Fruit fly (Drosophila melanogaster) whole organism, prepupa: Measurements from ENCODE around the gene wfs1.

Experiments used
- Blimp-1 ChIP-seq: fragments of 200-800 bp; sonication (Bioruptor generic); optimal IDR thresholded peaks from 3 replicates; lab custom pipeline; 2017; ENCODE audit warnings: missing biosample characterization, missing genetic modification characterization, mild to moderate bottlenecking, moderate library complexity, missing genetic modification reagents
- CG10631 ChIP-seq: fragments of 200-800 bp; sonication (Bioruptor generic); optimal IDR thresholded peaks from 2 replicates; lab custom pipeline; 2016; ENCODE audit warnings: missing biosample characterization, missing genetic modification characterization
- CG10669 ChIP-seq: fragments of 200-800 bp; sonication (Bioruptor generic); optimal IDR thresholded peaks from 3 replicates; lab custom pipeline; 2018; ENCODE audit warnings: missing biosample characterization, mild to moderate bottlenecking, missing genetic modification characterization, moderate library complexity
- CG11294 ChIP-seq: fragments of 200-800 bp; sonication (Bioruptor generic); IDR thresholded peaks from 2 replicates; pipeline ENCODE4 v1.3.6; 2022; ENCODE audit warnings: missing biosample characterization, missing genetic modification characterization
- CG11762 ChIP-seq: fragments of 200-800 bp; sonication (Bioruptor generic); optimal IDR thresholded peaks from 3 replicates; lab custom pipeline; 2016; ENCODE audit warnings: missing biosample characterization, missing genetic modification characterization; ENCODE audit not compliant: insufficient read depth
- CG11902 ChIP-seq: fragments of 200-800 bp; sonication (Bioruptor generic); optimal IDR thresholded peaks from 3 replicates; lab custom pipeline; 2016; ENCODE audit warnings: missing biosample characterization, missing genetic modification characterization
- CG1621 ChIP-seq: fragments of 200-800 bp; sonication (Bioruptor generic); optimal IDR thresholded peaks from 3 replicates; lab custom pipeline; 2018; ENCODE audit warnings: missing biosample characterization, mild to moderate bottlenecking, missing genetic modification characterization
- CG16779 ChIP-seq: fragments of 200-800 bp; sonication (Bioruptor generic); optimal IDR thresholded peaks from 3 replicates; lab custom pipeline; 2017; ENCODE audit warnings: missing biosample characterization, mild to moderate bottlenecking, missing genetic modification characterization
- CG3032 ChIP-seq: fragments of 200-800 bp; optimal IDR thresholded peaks from 2 replicates; lab custom pipeline; 2019; ENCODE audit warnings: missing biosample characterization, mild to moderate bottlenecking, missing genetic modification characterization, moderate library complexity
- CG31627 ChIP-seq: fragments of 200-800 bp; sonication (Bioruptor generic); optimal IDR thresholded peaks from 3 replicates; lab custom pipeline; 2016; ENCODE audit warnings: missing biosample characterization, missing genetic modification characterization
- CG32006 ChIP-seq: fragments of 200-800 bp; sonication (Bioruptor generic); optimal IDR thresholded peaks from 3 replicates; lab custom pipeline; 2017; ENCODE audit warnings: missing biosample characterization, mild to moderate bottlenecking, missing genetic modification characterization
- CG3919 ChIP-seq: fragments of 200-800 bp; sonication (Bioruptor generic); optimal IDR thresholded peaks from 3 replicates; lab custom pipeline; 2016; ENCODE audit warnings: missing biosample characterization, missing genetic modification characterization
- CG4318 ChIP-seq: fragments of 200-800 bp; sonication (Bioruptor generic); optimal IDR thresholded peaks from 3 replicates; lab custom pipeline; 2017; ENCODE audit warnings: missing biosample characterization, mild to moderate bottlenecking, missing genetic modification characterization
- CG6163 ChIP-seq: fragments of 200-800 bp; sonication (Bioruptor generic); IDR thresholded peaks from 3 replicates; pipeline ENCODE4 v1.3.6; 2022; ENCODE audit warnings: missing biosample characterization, missing genetic modification characterization
- CG6276 ChIP-seq: fragments of 200-800 bp; sonication (Bioruptor generic); optimal IDR thresholded peaks from 2 replicates; lab custom pipeline; 2017; ENCODE audit warnings: missing biosample characterization, mild to moderate bottlenecking, missing genetic modification characterization
- CG6854 ChIP-seq: fragments of 200-800 bp; sonication (Bioruptor generic); optimal IDR thresholded peaks from 2 replicates; lab custom pipeline; 2017; ENCODE audit warnings: missing biosample characterization, mild to moderate bottlenecking, missing genetic modification characterization
- CG7368 ChIP-seq: fragments of 200-800 bp; sonication (Bioruptor generic); optimal IDR thresholded peaks from 3 replicates; lab custom pipeline; 2016; ENCODE audit warnings: missing biosample characterization, missing genetic modification characterization
- CG8119 ChIP-seq: fragments of 200-800 bp; sonication (Bioruptor generic); IDR thresholded peaks from 3 replicates; pipeline ENCODE4 v1.3.6; 2022; ENCODE audit warnings: missing biosample characterization, missing genetic modification characterization
- CG8319 ChIP-seq: fragments of 200-800 bp; sonication (Bioruptor generic); optimal IDR thresholded peaks from 3 replicates; lab custom pipeline; 2016; ENCODE audit warnings: missing biosample characterization, missing genetic modification characterization
- CG9139 ChIP-seq: fragments of 200-800 bp; sonication (Bioruptor generic); optimal IDR thresholded peaks from 3 replicates; lab custom pipeline; 2017; ENCODE audit warnings: missing biosample characterization, mild to moderate bottlenecking, missing genetic modification characterization
- Eip75B ChIP-seq: fragments of 200-800 bp; sonication (Bioruptor generic); optimal IDR thresholded peaks from 3 replicates; lab custom pipeline; 2016; ENCODE audit warnings: missing biosample characterization, missing genetic modification characterization
- Eip78C ChIP-seq: fragments of 200-800 bp; sonication (Bioruptor generic); peaks from one replicate; lab custom pipeline; 2016; ENCODE audit warnings: missing biosample characterization, missing genetic modification characterization
- Eip93F ChIP-seq: fragments of 200-800 bp; sonication (Bioruptor generic); optimal IDR thresholded peaks from 2 replicates; lab custom pipeline; 2016; ENCODE audit warnings: missing biosample characterization, mild to moderate bottlenecking, missing genetic modification characterization
- Ets21C ChIP-seq: fragments of 200-800 bp; sonication (Bioruptor generic); optimal IDR thresholded peaks from 3 replicates; lab custom pipeline; 2016; ENCODE audit warnings: missing biosample characterization, missing genetic modification characterization
- Gug ChIP-seq: fragments of 200-800 bp; sonication (Bioruptor generic); IDR thresholded peaks from 2 replicates; pipeline ENCODE4 v1.3.6; 2022; ENCODE audit warnings: missing biosample characterization, missing genetic modification characterization
- Hr4 ChIP-seq: fragments of 200-800 bp; sonication (Bioruptor generic); optimal IDR thresholded peaks from 3 replicates; lab custom pipeline; 2016; ENCODE audit warnings: missing biosample characterization, missing genetic modification characterization
- Lpt ChIP-seq: fragments of 200-800 bp; sonication (Bioruptor generic); optimal IDR thresholded peaks from 3 replicates; lab custom pipeline; 2016; ENCODE audit warnings: missing biosample characterization, missing genetic modification characterization
- OdsH ChIP-seq: fragments of 200-800 bp; sonication (Bioruptor generic); optimal IDR thresholded peaks from 3 replicates; lab custom pipeline; 2016; ENCODE audit warnings: missing biosample characterization, missing genetic modification characterization
- Smox ChIP-seq: fragments of 200-800 bp; sonication (Bioruptor generic); optimal IDR thresholded peaks from 3 replicates; lab custom pipeline; 2016; ENCODE audit warnings: missing biosample characterization, missing genetic modification characterization
- Sox102F ChIP-seq: fragments of 200-800 bp; sonication (Bioruptor generic); optimal IDR thresholded peaks from 2 replicates; lab custom pipeline; 2016; ENCODE audit warnings: missing biosample characterization, mild to moderate bottlenecking, missing genetic modification characterization
- Sox15 ChIP-seq: fragments of 200-800 bp; sonication (Bioruptor generic); optimal IDR thresholded peaks from 3 replicates; lab custom pipeline; 2016; ENCODE audit warnings: missing biosample characterization, missing genetic modification characterization
- achi ChIP-seq: fragments of 200-800 bp; sonication (Bioruptor generic); optimal IDR thresholded peaks from 3 replicates; lab custom pipeline; 2016; ENCODE audit warnings: missing biosample characterization, missing genetic modification characterization
- acj6 ChIP-seq: fragments of 200-800 bp; sonication (Bioruptor generic); optimal IDR thresholded peaks from 3 replicates; lab custom pipeline; 2016; ENCODE audit warnings: missing biosample characterization, missing genetic modification characterization
- cyc ChIP-seq: fragments of 200-800 bp; sonication (Bioruptor generic); optimal IDR thresholded peaks from 3 replicates; lab custom pipeline; 2016; ENCODE audit warnings: missing biosample characterization, missing genetic modification characterization
- dac ChIP-seq: fragments of 200-800 bp; sonication (Bioruptor generic); optimal IDR thresholded peaks from 2 replicates; lab custom pipeline; 2017; ENCODE audit warnings: missing biosample characterization, mild to moderate bottlenecking, missing genetic modification characterization
- dsx ChIP-seq: fragments of 200-800 bp; optimal IDR thresholded peaks from 3 replicates; lab custom pipeline; 2019; ENCODE audit warnings: missing biosample characterization, mild to moderate bottlenecking, missing genetic modification characterization, moderate library complexity; ENCODE audit not compliant: poor library complexity, severe bottlenecking
- eg ChIP-seq: fragments of 200-800 bp; sonication (Bioruptor generic); IDR thresholded peaks from 3 replicates; pipeline ENCODE4 v1.3.6; 2022; ENCODE audit warnings: missing biosample characterization, missing genetic modification characterization
- fd85E ChIP-seq: fragments of 200-800 bp; sonication (Bioruptor generic); optimal IDR thresholded peaks from 3 replicates; lab custom pipeline; 2016; ENCODE audit warnings: missing biosample characterization, missing genetic modification characterization
- fkh ChIP-seq: fragments of 200-800 bp; sonication (Bioruptor generic); optimal IDR thresholded peaks from 3 replicates; lab custom pipeline; 2017; ENCODE audit warnings: missing biosample characterization, mild to moderate bottlenecking, missing genetic modification characterization, moderate library complexity
- lz ChIP-seq: fragments of 200-800 bp; sonication (Bioruptor generic); optimal IDR thresholded peaks from 3 replicates; lab custom pipeline; 2016; ENCODE audit warnings: missing biosample characterization, missing genetic modification characterization
- net ChIP-seq: fragments of 200-800 bp; sonication (Bioruptor generic); optimal IDR thresholded peaks from 3 replicates; lab custom pipeline; 2016; ENCODE audit warnings: missing biosample characterization, missing genetic modification characterization
- pdm3 ChIP-seq: fragments of 200-800 bp; sonication (Bioruptor generic); optimal IDR thresholded peaks from 3 replicates; lab custom pipeline; 2016; ENCODE audit warnings: missing biosample characterization, missing genetic modification characterization
- spab ChIP-seq: fragments of 200-800 bp; sonication (Bioruptor generic); optimal IDR thresholded peaks from 2 replicates; lab custom pipeline; 2017; ENCODE audit warnings: missing biosample characterization, mild to moderate bottlenecking, missing genetic modification characterization, missing genetic modification reagents
- ss ChIP-seq, 2 experiments: fragments of 200-800 bp; sonication (Bioruptor generic); optimal IDR thresholded peaks; 2 replicates in 1 of 2; 3 replicates in 1 of 2; lab custom pipeline; 2017 to 2018; ENCODE audit warnings: mild to moderate bottlenecking in 2 of 2, missing biosample characterization in 2 of 2, missing genetic modification characterization in 2 of 2, moderate library complexity in 1 of 2
- svp ChIP-seq: fragments of 200-800 bp; sonication (Bioruptor generic); peaks from one replicate; lab custom pipeline; 2016; ENCODE audit warnings: missing biosample characterization, missing genetic modification characterization
- topi ChIP-seq: fragments of 200-800 bp; sonication (Bioruptor generic); optimal IDR thresholded peaks from 3 replicates; lab custom pipeline; 2016; ENCODE audit warnings: missing biosample characterization, missing genetic modification characterization

The wfs1 gene

dm6 chr3R:22724149-22724973 lies 34.2 kb upstream of the wfs1 start, which contains the start of gene Irp-1A (continued):
- TF ChIP-seq ss (GFP tag; optimal IDR thresholded peaks at IDR 0.05; lab: Kevin White, UChicago) = peak in 1 of 2 experiments; percentile 44
- peak; percentile 62 for TF ChIP-seq CG32006 (GFP tag; lab: Kevin White, UChicago)
- no peak for TF ChIP-seq Blimp-1 (GFP tag; lab: Kevin White, UChicago)
- peak; percentile 52 for TF ChIP-seq Sox102F
- TF ChIP-seq CG9139 (GFP tag; lab: Kevin White, UChicago) = peak; percentile 18
- peak; percentile 62 for TF ChIP-seq Smox (GFP tag; lab: Kevin White, UChicago)
- peak; percentile 78 for TF ChIP-seq dsx
- TF ChIP-seq CG8119 (GFP tag; lab: Robert Waterston, UW) = peak; percentile 80
- TF ChIP-seq CG6163 (GFP tag; lab: Robert Waterston, UW) = peak; percentile 41; the same call in 1 of the 3 replicates
- TF ChIP-seq Gug = peak; percentile 66
- TF ChIP-seq CG10631 (GFP tag; lab: Kevin White, UChicago) = peak; percentile 71
- TF ChIP-seq CG11902 (GFP tag; lab: Kevin White, UChicago) = no peak
- TF ChIP-seq CG16779 = no peak
- TF ChIP-seq dac (GFP tag; lab: Kevin White, UChicago) = no peak
- TF ChIP-seq spab (GFP tag; lab: Kevin White, UChicago) = no peak
- TF ChIP-seq eg (GFP tag; lab: Robert Waterston, UW) = peak; percentile 84; the same call in 2 of the 3 replicates
- TF ChIP-seq CG11762 = peak; percentile 47
- TF ChIP-seq Lpt = peak; percentile 54
- peak; percentile 98 for TF ChIP-seq fkh (GFP tag; lab: Kevin White, UChicago)
- TF ChIP-seq pdm3 (GFP tag; lab: Kevin White, UChicago) = peak; percentile 38
- no peak for TF ChIP-seq Ets21C (GFP tag; lab: Kevin White, UChicago)
- TF ChIP-seq CG1621 (tag; lab: Kevin White, UChicago) = no peak
- TF ChIP-seq svp = peak; percentile 97
- TF ChIP-seq CG11294 = peak; percentile 22; the same call in 1 of the 2 replicates
- peak; percentile 34 for TF ChIP-seq cyc
- no peak for TF ChIP-seq CG6854 (GFP tag; lab: Kevin White, UChicago)
- peak; percentile 2 for TF ChIP-seq CG8319 (GFP tag; lab: Kevin White, UChicago)
- TF ChIP-seq Eip75B (GFP tag; lab: Kevin White, UChicago) = peak; percentile 46
- TF ChIP-seq acj6 = peak; percentile 51
- peak; percentile 52 for TF ChIP-seq achi (GFP tag; lab: Kevin White, UChicago)
- TF ChIP-seq CG10669 (GFP tag; lab: Kevin White, UChicago) = peak; percentile 46

dm6 chr3R:22720808-22721306 lies 30.7 kb upstream of the wfs1 start, which contains the start of gene wge:
Gene wge, minus strand, starts transcription at chr3R:22721150.
- TF ChIP-seq CG1621 (tag; lab: Kevin White, UChicago) (peak; percentile 78), CG11902 (GFP tag; lab: Kevin White, UChicago) (no peak), CG16779 (peak; percentile 84), dac (GFP tag; lab: Kevin White, UChicago) (peak; percentile 27), fd85E (GFP tag; lab: Kevin White, UChicago) (no peak), net (GFP tag; lab: Kevin White, UChicago) (peak; percentile 81), dsx (peak; percentile 71), CG6276 (peak; percentile 85), CG7368 (peak; percentile 23), Hr4 (GFP tag; lab: Kevin White, UChicago) (no peak), CG11762 (peak; percentile 21), Blimp-1 (GFP tag; lab: Kevin White, UChicago) (peak; percentile 11), CG9139 (GFP tag; lab: Kevin White, UChicago) (peak; percentile 90), CG3919 (peak; percentile 52), Smox (GFP tag; lab: Kevin White, UChicago) (no peak), CG31627 (no peak), eg (GFP tag; lab: Robert Waterston, UW) (peak; percentile 80), CG10669 (GFP tag; lab: Kevin White, UChicago) (peak; percentile 74), CG3032 (tag; lab: Kevin White, UChicago) (peak; percentile 64), acj6 (peak; percentile 22), Sox15 (no peak), lz (GFP tag; lab: Kevin White, UChicago) (peak; percentile 1), achi (GFP tag; lab: Kevin White, UChicago) (peak; percentile 47), CG6854 (GFP tag; lab: Kevin White, UChicago) (peak; percentile 18), CG4318 (GFP tag; lab: Kevin White, UChicago) (no peak), OdsH (GFP tag; lab: Kevin White, UChicago) (no peak), Eip75B (GFP tag; lab: Kevin White, UChicago) (no peak), fkh (GFP tag; lab: Kevin White, UChicago) (no peak), Eip78C (GFP tag; lab: Kevin White, UChicago) (peak; percentile 20), Eip93F (GFP tag; lab: Kevin White, UChicago) (peak; percentile 47), topi (GFP tag; lab: Kevin White, UChicago) (peak; percentile 32)
